Fruit fly (Drosophila melanogaster) whole organism, embryonic: ENCODE data around the gene Hip14.
A peak's percentile ranks its signal among the peaks of the same experiment; 100 is the strongest.

Source experiments
- CG10267 ChIP-seq: fragments of 200-800 bp; sonication (Bioruptor generic); optimal IDR thresholded peaks from 2 replicates; lab custom pipeline; 2018; ENCODE audit warnings: missing biosample characterization, mild to moderate bottlenecking, missing genetic modification characterization, moderate library complexity
- CG10565 ChIP-seq: fragments of 200-800 bp; sonication (Bioruptor generic); optimal IDR thresholded peaks from 3 replicates; lab custom pipeline; 2016; ENCODE audit warnings: missing biosample characterization, mild to moderate bottlenecking, missing genetic modification characterization
- CG12104 ChIP-seq: fragments of 200-800 bp; sonication (Bioruptor generic); optimal IDR thresholded peaks from 3 replicates; lab custom pipeline; 2016; ENCODE audit warnings: missing biosample characterization, missing genetic modification characterization
- CG12391 ChIP-seq: fragments of 200-800 bp; sonication (Bioruptor generic); optimal IDR thresholded peaks from 3 replicates; lab custom pipeline; 2018; ENCODE audit warnings: missing biosample characterization, mild to moderate bottlenecking, missing genetic modification characterization, moderate library complexity
- CG12744 ChIP-seq: fragments of 200-800 bp; sonication (Bioruptor generic); optimal IDR thresholded peaks from 2 replicates; lab custom pipeline; 2016; ENCODE audit warnings: missing biosample characterization, missing genetic modification characterization
- CG13123 ChIP-seq: fragments of 200-800 bp; sonication (Bioruptor generic); optimal IDR thresholded peaks from 2 replicates; lab custom pipeline; 2016; ENCODE audit warnings: missing biosample characterization, missing genetic modification characterization
- CG13624 ChIP-seq: fragments of 200-800 bp; sonication (Bioruptor generic); optimal IDR thresholded peaks from 2 replicates; lab custom pipeline; 2016; ENCODE audit warnings: missing biosample characterization, missing genetic modification characterization
- CG14860 ChIP-seq: fragments of 200-800 bp; sonication (Bioruptor generic); IDR thresholded peaks from 3 replicates; pipeline ENCODE4 v1.3.6; 2022; ENCODE audit warnings: missing biosample characterization, missing genetic modification characterization; ENCODE audit not compliant: partially characterized antibody
- CG15073 ChIP-seq: fragments of 200-800 bp; sonication (Bioruptor generic); optimal IDR thresholded peaks from 2 replicates; lab custom pipeline; 2016; ENCODE audit warnings: missing biosample characterization, missing genetic modification characterization
- CG1529 ChIP-seq: fragments of 200-800 bp; sonication (Bioruptor generic); optimal IDR thresholded peaks from 3 replicates; lab custom pipeline; 2018; ENCODE audit warnings: missing biosample characterization, missing genetic modification characterization
- CG15696 ChIP-seq: fragments of 200-800 bp; sonication (Bioruptor generic); optimal IDR thresholded peaks from 2 replicates; lab custom pipeline; 2019; ENCODE audit warnings: missing biosample characterization, mild to moderate bottlenecking, missing genetic modification characterization, moderate library complexity
- CG1602 ChIP-seq: fragments of 200-800 bp; sonication (Bioruptor generic); optimal IDR thresholded peaks from 3 replicates; lab custom pipeline; 2016; ENCODE audit warnings: missing biosample characterization, missing genetic modification characterization
- CG16779 ChIP-seq: fragments of 200-800 bp; sonication (Bioruptor generic); IDR thresholded peaks from 2 replicates; pipeline ENCODE4 v1.3.6; 2022; ENCODE audit warnings: missing biosample characterization, missing genetic modification characterization
- CG17361 ChIP-seq: fragments of 200-800 bp; sonication (Bioruptor generic); IDR thresholded peaks from 3 replicates; pipeline ENCODE4 v1.3.6; 2022; ENCODE audit warnings: missing biosample characterization, missing genetic modification characterization
- CG2129 ChIP-seq: fragments of 200-800 bp; sonication (Bioruptor generic); IDR thresholded peaks from 2 replicates; pipeline ENCODE4 v1.3.6; 2022; ENCODE audit warnings: missing biosample characterization, missing genetic modification characterization; ENCODE audit not compliant: partially characterized antibody
- CG4282 ChIP-seq: fragments of 200-800 bp; sonication (Bioruptor generic); optimal IDR thresholded peaks from 2 replicates; lab custom pipeline; 2016; ENCODE audit warnings: missing biosample characterization, missing genetic modification characterization
- CG5180 ChIP-seq: fragments of 200-800 bp; sonication (Bioruptor generic); optimal IDR thresholded peaks from 3 replicates; lab custom pipeline; 2017; ENCODE audit warnings: missing biosample characterization, missing genetic modification characterization, mild to moderate bottlenecking, moderate library complexity, missing genetic modification reagents
- CG7786 ChIP-seq: fragments of 200-800 bp; sonication (Bioruptor generic); optimal IDR thresholded peaks from 2 replicates; lab custom pipeline; 2016; ENCODE audit warnings: missing biosample characterization, missing genetic modification characterization
- CkIIα-i1 ChIP-seq: fragments of 200-800 bp; sonication (Bioruptor generic); IDR thresholded peaks from 2 replicates; pipeline ENCODE4 v1.3.6; 2022; ENCODE audit warnings: missing biosample characterization, missing genetic modification characterization
- GATAe ChIP-seq: fragments of 200-800 bp; sonication (Bioruptor generic); conservative IDR thresholded peaks from 2 replicates; pipeline ENCODE4 v1.3.6; 2022; ENCODE audit warnings: missing biosample characterization, missing genetic modification characterization
- H15 ChIP-seq: fragments of 200-800 bp; sonication (Bioruptor generic); IDR thresholded peaks from 3 replicates; pipeline ENCODE4 v1.3.6; 2022; ENCODE audit warnings: missing biosample characterization, missing genetic modification characterization
- HLH3B ChIP-seq: fragments of 200-800 bp; sonication (Bioruptor generic); IDR thresholded peaks from 2 replicates; pipeline ENCODE4 v1.3.6; 2022; ENCODE audit warnings: missing biosample characterization, missing genetic modification characterization
- MESR4 ChIP-seq: fragments of 200-800 bp; sonication (Bioruptor generic); optimal IDR thresholded peaks from 2 replicates; lab custom pipeline; 2018; ENCODE audit warnings: missing biosample characterization, mild to moderate bottlenecking, missing genetic modification characterization, moderate library complexity
- Mad ChIP-seq: fragments of 200-800 bp; sonication (Bioruptor generic); optimal IDR thresholded peaks from 2 replicates; lab custom pipeline; 2016; ENCODE audit warnings: missing biosample characterization, missing genetic modification characterization
- Med ChIP-seq: fragments of 200-800 bp; sonication (Bioruptor generic); peaks from one replicate; lab custom pipeline; 2016; ENCODE audit warnings: missing biosample characterization, missing genetic modification characterization, mild to moderate bottlenecking, inconsistent platforms, moderate library complexity
- NK7.1 ChIP-seq: fragments of 200-800 bp; sonication (Bioruptor generic); optimal IDR thresholded peaks from 3 replicates; lab custom pipeline; 2016; ENCODE audit warnings: missing biosample characterization, missing genetic modification characterization
- al ChIP-seq: fragments of 200-800 bp; sonication (Bioruptor generic); IDR thresholded peaks from 2 replicates; pipeline ENCODE4 v1.3.6; 2022; ENCODE audit warnings: missing biosample characterization, missing genetic modification characterization
- amos ChIP-seq: fragments of 200-800 bp; sonication (Bioruptor generic); IDR thresholded peaks from 2 replicates; pipeline ENCODE4 v1.3.6; 2022; ENCODE audit warnings: missing biosample characterization, missing genetic modification characterization; ENCODE audit not compliant: partially characterized antibody
- ash1 ChIP-seq: fragments of 200-800 bp; sonication (Bioruptor generic); optimal IDR thresholded peaks from 2 replicates; lab custom pipeline; 2018; ENCODE audit warnings: missing biosample characterization, mild to moderate bottlenecking, missing genetic modification characterization
- bigmax ChIP-seq: fragments of 200-800 bp; sonication (Bioruptor generic); optimal IDR thresholded peaks from 2 replicates; lab custom pipeline; 2018; ENCODE audit warnings: missing biosample characterization, mild to moderate bottlenecking, missing genetic modification characterization
- cato ChIP-seq: fragments of 200-800 bp; sonication (Bioruptor generic); optimal IDR thresholded peaks from 2 replicates; lab custom pipeline; 2016; ENCODE audit warnings: missing biosample characterization, missing genetic modification characterization, borderline replicate concordance
- caup ChIP-seq: fragments of 200-800 bp; sonication (Bioruptor generic); optimal IDR thresholded peaks from 3 replicates; lab custom pipeline; 2017; ENCODE audit warnings: missing biosample characterization, mild to moderate bottlenecking, missing genetic modification characterization, moderate library complexity; ENCODE audit not compliant: severe bottlenecking
- corto ChIP-seq: fragments of 200-800 bp; sonication (Bioruptor generic); optimal IDR thresholded peaks from 2 replicates; lab custom pipeline; 2016; ENCODE audit warnings: missing biosample characterization, mild to moderate bottlenecking, missing genetic modification characterization, moderate library complexity
- crp ChIP-seq, 2 experiments: fragments of 200-800 bp; sonication (Bioruptor generic); optimal IDR thresholded peaks; 2 replicates in 1 of 2; 3 replicates in 1 of 2; lab custom pipeline; 2017; ENCODE audit warnings: missing biosample characterization in 2 of 2, missing genetic modification characterization in 2 of 2, mild to moderate bottlenecking in 1 of 2, moderate library complexity in 1 of 2
- esg ChIP-seq: fragments of 200-800 bp; sonication (Bioruptor generic); conservative IDR thresholded peaks from 2 replicates; pipeline ENCODE4 v1.3.6; 2022; ENCODE audit warnings: missing biosample characterization, missing genetic modification characterization
- gsb-n ChIP-seq: fragments of 200-800 bp; sonication (Bioruptor generic); optimal IDR thresholded peaks from 3 replicates; lab custom pipeline; 2018; ENCODE audit warnings: missing biosample characterization, mild to moderate bottlenecking, missing genetic modification characterization
- lmd ChIP-seq: fragments of 200-800 bp; sonication (Bioruptor generic); IDR thresholded peaks from 2 replicates; pipeline ENCODE4 v1.3.6; 2022; ENCODE audit warnings: missing biosample characterization, missing genetic modification characterization
- lov ChIP-seq, 2 experiments: fragments of 200-800 bp in 1 of 2; fragments of >200 bp in 1 of 2; sonication (Bioruptor generic) in 1 of 2; IDR thresholded peaks in 1 of 2; optimal IDR thresholded peaks in 1 of 2; 2 replicates in 1 of 2; 3 replicates in 1 of 2; pipeline versions ENCODE4 v1.3.6 to Lab custom; 2017 to 2022; ENCODE audit warnings: missing biosample characterization in 1 of 2, missing genetic modification characterization in 1 of 2
- onecut ChIP-seq: fragments of 200-800 bp; sonication (Bioruptor generic); IDR thresholded peaks from 2 replicates; pipeline ENCODE4 v1.3.6; 2022; ENCODE audit warnings: missing biosample characterization, missing genetic modification characterization
- ranshi ChIP-seq: fragments of 200-800 bp; sonication (Bioruptor generic); IDR thresholded peaks from 2 replicates; pipeline ENCODE4 v1.3.6; 2022; ENCODE audit warnings: missing biosample characterization, missing genetic modification characterization
- repo ChIP-seq: fragments of 200-800 bp; sonication (Bioruptor generic); optimal IDR thresholded peaks from 2 replicates; lab custom pipeline; 2016; ENCODE audit warnings: missing biosample characterization, missing genetic modification characterization
- ro ChIP-seq: fragments of 200-800 bp; sonication (Bioruptor generic); IDR thresholded peaks from 2 replicates; pipeline ENCODE4 v1.3.6; 2022; ENCODE audit warnings: missing biosample characterization, missing genetic modification characterization
- sd ChIP-seq: fragments of 200-800 bp; sonication (Bioruptor generic); optimal IDR thresholded peaks from 3 replicates; lab custom pipeline; 2018; ENCODE audit warnings: missing biosample characterization, mild to moderate bottlenecking, missing genetic modification characterization, moderate library complexity
- sisA ChIP-seq: fragments of 200-800 bp; sonication (Bioruptor generic); IDR thresholded peaks from 2 replicates; pipeline ENCODE4 v1.3.6; 2022; ENCODE audit warnings: missing biosample characterization, missing genetic modification characterization
- so ChIP-seq: fragments of 200-800 bp; sonication (Bioruptor generic); IDR thresholded peaks from 3 replicates; pipeline ENCODE4 v1.3.6; 2022; ENCODE audit warnings: missing biosample characterization, missing genetic modification characterization
- tna ChIP-seq: fragments of 200-800 bp; sonication (Bioruptor generic); IDR thresholded peaks from 2 replicates; pipeline ENCODE4 v1.3.6; 2022; ENCODE audit warnings: missing biosample characterization, missing genetic modification characterization; ENCODE audit not compliant: partially characterized antibody
- tup ChIP-seq: fragments of 200-800 bp; sonication (Bioruptor generic); optimal IDR thresholded peaks from 2 replicates; lab custom pipeline; 2016; ENCODE audit warnings: missing biosample characterization, mild to moderate bottlenecking, missing genetic modification characterization, moderate library complexity
- vvl ChIP-seq: fragments of 200-800 bp; sonication (Bioruptor generic); IDR thresholded peaks from 2 replicates; pipeline ENCODE4 v1.3.6; 2022; ENCODE audit warnings: missing biosample characterization, missing genetic modification characterization
- wdn ChIP-seq: fragments of 200-800 bp; sonication (Bioruptor generic); IDR thresholded peaks from 2 replicates; pipeline ENCODE4 v1.3.6; 2022; ENCODE audit warnings: missing biosample characterization, missing genetic modification characterization
- yki ChIP-seq: fragments of >200 bp; optimal IDR thresholded peaks from 3 replicates; lab custom pipeline; 2018

Gene Hip14

DNA sequence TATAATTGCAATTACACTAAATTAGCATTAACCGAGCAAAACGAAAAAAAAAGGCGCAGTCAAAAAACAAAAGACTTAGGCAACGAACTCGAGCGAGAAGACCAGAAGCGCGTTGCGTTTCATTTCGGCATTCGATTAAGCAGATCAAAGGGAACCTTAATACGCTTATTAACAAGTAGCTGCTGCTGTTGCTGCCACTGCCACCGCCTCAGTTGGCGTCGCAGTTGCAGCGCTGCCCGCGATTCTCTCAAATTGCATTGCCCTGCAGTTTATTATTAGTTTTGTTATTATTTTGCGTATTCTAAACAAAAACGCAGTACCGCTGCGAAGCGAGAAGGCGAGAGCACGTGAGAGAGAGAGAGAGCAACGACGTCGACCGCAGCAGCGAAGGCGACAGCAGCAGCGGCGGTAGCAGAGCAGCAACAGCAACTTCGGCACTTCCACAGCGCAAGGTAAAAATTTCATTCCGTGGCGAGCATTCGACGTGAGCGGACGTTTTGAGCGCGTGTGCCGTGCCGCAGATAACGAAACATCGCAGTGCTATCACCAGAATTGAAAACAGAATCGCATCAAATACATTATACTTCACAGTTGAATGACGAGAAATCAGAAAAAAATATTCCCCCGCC is 35.1 kb downstream of the Hip14 start, which contains the start of gene Notum (continued):
- peak; percentile 38; the same call in 1 of the 2 replicates for TF ChIP-seq amos (GFP tag; lab: Robert Waterston, UW)
- no peak for TF ChIP-seq CG5180 (GFP tag; lab: Kevin White, UChicago)
- TF ChIP-seq CG12104 (GFP tag; lab: Kevin White, UChicago), result no peak
- no peak for TF ChIP-seq HLH3B (GFP tag; lab: Robert Waterston, UW)
- TF ChIP-seq CG16779 (GFP tag; lab: Robert Waterston, UW), result no peak
- TF ChIP-seq repo (GFP tag; lab: Kevin White, UChicago), result no peak
- TF ChIP-seq CG10267 (tag; lab: Kevin White, UChicago), result no peak
- no peak for TF ChIP-seq CG13123 (GFP tag; lab: Kevin White, UChicago)
- no peak for TF ChIP-seq ro (GFP tag; lab: Robert Waterston, UW)
- no peak for TF ChIP-seq CG4282 (GFP tag; lab: Kevin White, UChicago)
- TF ChIP-seq cato (GFP tag; lab: Kevin White, UChicago), result no peak
- TF ChIP-seq CG1529 (GFP tag; lab: Kevin White, UChicago), result no peak
- TF ChIP-seq CG1602 (GFP tag; lab: Kevin White, UChicago), result no peak
- no peak for TF ChIP-seq CG10565 (GFP tag; lab: Kevin White, UChicago)
- TF ChIP-seq CG2129, result no peak
- TF ChIP-seq lov (optimal IDR thresholded peaks at IDR 0.05; lab: Kevin White, UChicago), result no peak
- no peak for TF ChIP-seq lov (GFP tag; IDR thresholded peaks at IDR 0.05; lab: Robert Waterston, UW)
- TF ChIP-seq CG17361 (GFP tag; lab: Robert Waterston, UW), result no peak
- peak; percentile 0 for TF ChIP-seq caup
- TF ChIP-seq MESR4 (GFP tag; lab: Kevin White, UChicago), result no peak
- no peak for TF ChIP-seq CkIIα-i1
- no peak for TF ChIP-seq al (GFP tag; lab: Robert Waterston, UW)
- no peak for TF ChIP-seq CG15696 (tag; lab: Kevin White, UChicago)
- TF ChIP-seq CG12391 (tag; lab: Kevin White, UChicago), result no peak
- TF ChIP-seq Med (GFP tag; lab: Kevin White, UChicago), result peak; percentile 71
- TF ChIP-seq CG7786 (GFP tag; lab: Kevin White, UChicago), result no peak
- no peak for TF ChIP-seq CG14860 (GFP tag; lab: Robert Waterston, UW)
- no peak for TF ChIP-seq GATAe
- no peak for TF ChIP-seq lmd (GFP tag; lab: Robert Waterston, UW)
- peak; percentile 44 for TF ChIP-seq vvl (GFP tag; lab: Robert Waterston, UW)
- TF ChIP-seq NK7.1, result no peak
- TF ChIP-seq sd (tag; lab: Kevin White, UChicago), result peak; percentile 0
- TF ChIP-seq CG15073 (GFP tag; lab: Kevin White, UChicago), result no peak
- TF ChIP-seq gsb-n, result peak; percentile 18
- TF ChIP-seq tup (GFP tag; lab: Kevin White, UChicago), result no peak
- TF ChIP-seq yki (lab: Kevin White, UChicago), result no peak
- no peak for TF ChIP-seq so
- no peak for TF ChIP-seq crp (GFP tag; optimal IDR thresholded peaks at IDR 0.05; lab: Kevin White, UChicago)
- 0 out of 2 replicates have a peak, but pooled peaks have one; percentile 15 for TF ChIP-seq ranshi (GFP tag; lab: Robert Waterston, UW)
- no peak for TF ChIP-seq tna (GFP tag; lab: Robert Waterston, UW)
- TF ChIP-seq onecut (GFP tag; lab: Robert Waterston, UW), result no peak
- no peak for TF ChIP-seq CG13624 (GFP tag; lab: Kevin White, UChicago)
- TF ChIP-seq bigmax, result no peak
- TF ChIP-seq wdn (GFP tag; lab: Robert Waterston, UW), result no peak
- TF ChIP-seq corto (GFP tag; lab: Kevin White, UChicago), result no peak
- TF ChIP-seq esg (GFP tag; lab: Robert Waterston, UW), result no peak
- TF ChIP-seq sisA, result no peak
- no peak for TF ChIP-seq H15
- TF ChIP-seq CG12744 (GFP tag; lab: Kevin White, UChicago), result no peak
- no peak for TF ChIP-seq ash1 (GFP tag; lab: Kevin White, UChicago)
- TF ChIP-seq Mad (GFP tag; lab: Kevin White, UChicago), result no peak
